Fruit fly (Drosophila melanogaster): Measurements from ENCODE around the gene CG32263.

CG32263 gene

dm6 chr3L:3816772-3817483, 6.0 kb upstream of the CG32263 start (continued):
- TF ChIP-seq CG17829 (tag; optimal IDR thresholded peaks at IDR 0.05): no peak
- TF ChIP-seq corto (GFP tag; optimal IDR thresholded peaks at IDR 0.05): no peak
- TF ChIP-seq crol (GFP tag; IDR thresholded peaks at IDR 0.05): no peak
- TF ChIP-seq fu2 (GFP tag; optimal IDR thresholded peaks at IDR 0.05): no peak
- TF ChIP-seq CG33213 (GFP tag; optimal IDR thresholded peaks at IDR 0.05): no peak
- TF ChIP-seq Fer1 (GFP tag; optimal IDR thresholded peaks at IDR 0.05): peak; percentile 40
- TF ChIP-seq ewg (GFP tag; optimal IDR thresholded peaks at IDR 0.05): no peak
- TF ChIP-seq h (optimal IDR thresholded peaks at IDR 0.05): no peak
- TF ChIP-seq CG12236 (GFP tag; optimal IDR thresholded peaks at IDR 0.05): no peak
- no peak for TF ChIP-seq inv (GFP tag; IDR thresholded peaks at IDR 0.05; ENCODE audit: partially characterized antibody)
- no peak for TF ChIP-seq CG31224 (GFP tag; IDR thresholded peaks at IDR 0.05)
- TF ChIP-seq fd64A (GFP tag; optimal IDR thresholded peaks at IDR 0.05): peak; percentile 13
- no peak for TF ChIP-seq gt (GFP tag; IDR thresholded peaks at IDR 0.05)
- no peak for TF ChIP-seq H2.0 (GFP tag; IDR thresholded peaks at IDR 0.05)
- TF ChIP-seq Hr39 (optimal IDR thresholded peaks at IDR 0.05): no peak
- no peak for TF ChIP-seq CG14860 (GFP tag; IDR thresholded peaks at IDR 0.05; ENCODE audit: partially characterized antibody)
- no peak for TF ChIP-seq gro (GFP tag; optimal IDR thresholded peaks at IDR 0.05)
- no peak for TF ChIP-seq Atf-2 (GFP tag; optimal IDR thresholded peaks at IDR 0.05)
- no peak for TF ChIP-seq CG9609 (GFP tag; optimal IDR thresholded peaks at IDR 0.05)
- peak in 1 of 2 experiments; percentile 89 for TF ChIP-seq Hr78 (GFP tag; optimal IDR thresholded peaks at IDR 0.05)
- no peak for TF ChIP-seq Sox102F (GFP tag; optimal IDR thresholded peaks at IDR 0.05)
- TF ChIP-seq CG34224 (GFP tag; IDR thresholded peaks at IDR 0.05; ENCODE audit: partially characterized antibody): no peak
- TF ChIP-seq CG13296 (GFP tag; optimal IDR thresholded peaks at IDR 0.05): peak; percentile 44
- no peak for TF ChIP-seq CG15514 (GFP tag; optimal IDR thresholded peaks at IDR 0.05)
- no peak for TF ChIP-seq klu (GFP tag; IDR thresholded peaks at IDR 0.05)
- TF ChIP-seq CG8944 (GFP tag; optimal IDR thresholded peaks at IDR 0.05): no peak
- TF ChIP-seq pho (GFP tag; optimal IDR thresholded peaks at IDR 0.05): no peak
- TF ChIP-seq CG12391 (tag; optimal IDR thresholded peaks at IDR 0.05): no peak
- TF ChIP-seq CG32772 (GFP tag; IDR thresholded peaks at IDR 0.05): no peak
- TF ChIP-seq hbn (GFP tag; IDR thresholded peaks at IDR 0.05; ENCODE audit: partially characterized antibody): no peak
- TF ChIP-seq CG12769 (tag; optimal IDR thresholded peaks at IDR 0.05): peak; percentile 23
- no peak for TF ChIP-seq ken (GFP tag; IDR thresholded peaks at IDR 0.05)
- peak; percentile 26 for TF ChIP-seq CG6254 (GFP tag; optimal IDR thresholded peaks at IDR 0.05)
- 0 out of 3 replicates have a peak, but pooled peaks have one; percentile 7 for TF ChIP-seq CG11093 (GFP tag; IDR thresholded peaks at IDR 0.05)
- TF ChIP-seq CG7987 (GFP tag; optimal IDR thresholded peaks at IDR 0.05): peak; percentile 1
- no peak for TF ChIP-seq E2f1 (GFP tag; IDR thresholded peaks at IDR 0.05)
- TF ChIP-seq bsh (GFP tag; optimal IDR thresholded peaks at IDR 0.05): peak; percentile 6 to 43
- no peak for TF ChIP-seq vfl (GFP tag; optimal IDR thresholded peaks at IDR 0.05)
- no peak for TF ChIP-seq knrl (GFP tag; IDR thresholded peaks at IDR 0.05; ENCODE audit: partially characterized antibody)
- TF ChIP-seq CG7786 (GFP tag; optimal IDR thresholded peaks at IDR 0.05): no peak
- TF ChIP-seq pum (GFP tag; optimal IDR thresholded peaks at IDR 0.05): no peak
- TF ChIP-seq Hey (tag; optimal IDR thresholded peaks at IDR 0.05): peak; percentile 11
- TF ChIP-seq GATAe (GFP tag; conservative IDR thresholded peaks at IDR 0.05): no peak
- TF ChIP-seq MESR4 (GFP tag; optimal IDR thresholded peaks at IDR 0.05): no peak
- TF ChIP-seq jigr1 (GFP tag; IDR thresholded peaks at IDR 0.05): no peak
- no peak for TF ChIP-seq cad (GFP tag; optimal IDR thresholded peaks at IDR 0.05)
- TF ChIP-seq p53 (GFP tag; optimal IDR thresholded peaks at IDR 0.05): no peak
- TF ChIP-seq Hr3 (GFP tag; optimal IDR thresholded peaks at IDR 0.05): no peak
- TF ChIP-seq Trl (optimal IDR thresholded peaks at IDR 0.05): no peak
- no peak for TF ChIP-seq Trl (GFP tag; optimal IDR thresholded peaks at IDR 0.05)
- no peak for TF ChIP-seq Oaz (GFP tag; IDR thresholded peaks at IDR 0.05)

All from whole organism, embryonic.